Fruit fly (Drosophila melanogaster) whole organism, embryonic: Measurements from ENCODE around the gene CG9986.
A peak's percentile ranks its signal among the peaks of the same experiment; 100 is the strongest.

Source experiments
- Antp ChIP-seq: fragments of 200-800 bp; sonication (Bioruptor generic); optimal IDR thresholded peaks from 3 replicates; lab custom pipeline; 2016; ENCODE audit warnings: missing biosample characterization, missing genetic modification characterization
- Asciz ChIP-seq: fragments of 200-800 bp; sonication (Bioruptor generic); optimal IDR thresholded peaks from 2 replicates; lab custom pipeline; 2017; ENCODE audit warnings: missing biosample characterization, mild to moderate bottlenecking, missing genetic modification characterization, missing genetic modification reagents
- B-H1 ChIP-seq: fragments of 200-800 bp; sonication (Bioruptor generic); IDR thresholded peaks from 3 replicates; pipeline ENCODE4 v1.3.6; 2022; ENCODE audit warnings: missing biosample characterization, missing genetic modification characterization
- BEAF-32 ChIP-seq: fragments of 200-800 bp; sonication (Bioruptor generic); optimal IDR thresholded peaks from 3 replicates; lab custom pipeline; 2017; ENCODE audit warnings: missing biosample characterization, missing genetic modification characterization, mild to moderate bottlenecking, moderate library complexity, missing genetic modification reagents
- CG10979 ChIP-seq: fragments of 200-800 bp; sonication (Bioruptor generic); optimal IDR thresholded peaks from 2 replicates; lab custom pipeline; 2018; ENCODE audit warnings: missing biosample characterization, mild to moderate bottlenecking, missing genetic modification characterization, moderate library complexity
- CG11504 ChIP-seq: fragments of 200-800 bp; sonication (Bioruptor generic); optimal IDR thresholded peaks from 3 replicates; lab custom pipeline; 2019; ENCODE audit warnings: missing biosample characterization, mild to moderate bottlenecking, missing genetic modification characterization, moderate library complexity
- CG11695 ChIP-seq: fragments of 200-800 bp; sonication (Bioruptor generic); IDR thresholded peaks from 3 replicates; pipeline ENCODE4 v1.3.6; 2022; ENCODE audit warnings: missing biosample characterization, missing genetic modification characterization
- CG13894 ChIP-seq: fragments of 200-800 bp; sonication (Bioruptor generic); optimal IDR thresholded peaks from 3 replicates; lab custom pipeline; 2018; ENCODE audit warnings: missing biosample characterization, mild to moderate bottlenecking, missing genetic modification characterization, moderate library complexity
- CG16813 ChIP-seq: fragments of 200-800 bp; sonication (Bioruptor generic); IDR thresholded peaks from 3 replicates; pipeline ENCODE4 v1.3.6; 2022; ENCODE audit warnings: missing biosample characterization, missing genetic modification characterization; ENCODE audit not compliant: partially characterized antibody
- CG32532 ChIP-seq: fragments of 200-800 bp; sonication (Bioruptor generic); IDR thresholded peaks from 2 replicates; pipeline ENCODE4 v1.3.6; 2022; ENCODE audit warnings: missing biosample characterization, missing genetic modification characterization
- CG33213 ChIP-seq: fragments of 200-800 bp; sonication (Bioruptor generic); optimal IDR thresholded peaks from 3 replicates; lab custom pipeline; 2016; ENCODE audit warnings: missing biosample characterization, missing genetic modification characterization
- CG34224 ChIP-seq: fragments of 200-800 bp; sonication (Bioruptor generic); IDR thresholded peaks from 3 replicates; pipeline ENCODE4 v1.3.6; 2022; ENCODE audit warnings: missing biosample characterization, missing genetic modification characterization; ENCODE audit not compliant: partially characterized antibody
- CG3838 ChIP-seq: fragments of 200-800 bp; sonication (Bioruptor generic); optimal IDR thresholded peaks from 3 replicates; lab custom pipeline; 2016; ENCODE audit warnings: missing biosample characterization, missing genetic modification characterization
- CG3995 ChIP-seq: fragments of 200-800 bp; sonication (Bioruptor generic); optimal IDR thresholded peaks from 3 replicates; lab custom pipeline; 2016; ENCODE audit warnings: missing biosample characterization, missing genetic modification characterization
- CG4617 ChIP-seq: fragments of 200-800 bp; sonication (Bioruptor generic); optimal IDR thresholded peaks from 3 replicates; lab custom pipeline; 2016; ENCODE audit warnings: missing biosample characterization, missing genetic modification characterization, borderline replicate concordance
- CG8290 ChIP-seq, 3 experiments: fragments of 200-800 bp; sonication (Bioruptor generic); optimal IDR thresholded peaks; 2 replicates each; lab custom pipeline; 2016 to 2019; ENCODE audit warnings: missing biosample characterization in 3 of 3, missing genetic modification characterization in 3 of 3, mild to moderate bottlenecking in 2 of 3, moderate library complexity in 1 of 3
- CG9797 ChIP-seq: fragments of 200-800 bp; sonication (Bioruptor generic); optimal IDR thresholded peaks from 3 replicates; lab custom pipeline; 2018; ENCODE audit warnings: missing biosample characterization, mild to moderate bottlenecking, missing genetic modification characterization
- CHES-1-like ChIP-seq: fragments of 200-800 bp; sonication (Bioruptor generic); optimal IDR thresholded peaks from 2 replicates; lab custom pipeline; 2016; ENCODE audit warnings: missing biosample characterization, missing genetic modification characterization
- Dbx ChIP-seq: fragments of 200-800 bp; sonication (Bioruptor generic); IDR thresholded peaks from 3 replicates; pipeline ENCODE4 v1.3.6; 2022; ENCODE audit warnings: missing biosample characterization, missing genetic modification characterization
- Dip2 ChIP-seq: fragments of 200-800 bp; sonication (Bioruptor generic); IDR thresholded peaks from 2 replicates; pipeline ENCODE4 v1.3.6; 2022; ENCODE audit warnings: missing biosample characterization, missing genetic modification characterization
- ERR ChIP-seq: fragments of 200-800 bp; sonication (Bioruptor generic); optimal IDR thresholded peaks from 2 replicates; lab custom pipeline; 2016; ENCODE audit warnings: missing biosample characterization, missing genetic modification characterization
- Ets65A ChIP-seq: fragments of 200-800 bp; sonication (Bioruptor generic); peaks from one replicate; lab custom pipeline; 2016; ENCODE audit warnings: missing biosample characterization, missing genetic modification characterization
- MESR4 ChIP-seq: fragments of 200-800 bp; sonication (Bioruptor generic); optimal IDR thresholded peaks from 2 replicates; lab custom pipeline; 2018; ENCODE audit warnings: missing biosample characterization, mild to moderate bottlenecking, missing genetic modification characterization, moderate library complexity
- Max ChIP-seq: fragments of 200-800 bp; sonication (Bioruptor generic); optimal IDR thresholded peaks from 2 replicates; lab custom pipeline; 2016; ENCODE audit warnings: missing biosample characterization, mild to moderate bottlenecking, missing genetic modification characterization
- Opbp ChIP-seq: fragments of 200-800 bp; sonication (Bioruptor generic); IDR thresholded peaks from 3 replicates; pipeline ENCODE4 v1.3.6; 2022; ENCODE audit warnings: missing biosample characterization, missing genetic modification characterization; ENCODE audit not compliant: partially characterized antibody
- Poxn ChIP-seq: fragments of 200-800 bp; sonication (Bioruptor generic); IDR thresholded peaks from 2 replicates; pipeline ENCODE4 v1.3.6; 2022; ENCODE audit warnings: missing biosample characterization, missing genetic modification characterization
- Trl ChIP-seq, 3 experiments: fragments of >200 bp in 2 of 3; fragments of 200-800 bp in 1 of 3; sonication (Bioruptor generic) in 1 of 3; optimal IDR thresholded peaks; 2 replicates in 1 of 3; 3 replicates in 2 of 3; lab custom pipeline; 2016 to 2017; ENCODE audit warnings: missing biosample characterization in 1 of 3, missing genetic modification characterization in 1 of 3
- bbx ChIP-seq: fragments of 200-800 bp; sonication (Bioruptor generic); IDR thresholded peaks from 2 replicates; pipeline ENCODE4 v1.3.6; 2022; ENCODE audit warnings: missing biosample characterization, missing genetic modification characterization; ENCODE audit not compliant: partially characterized antibody
- her ChIP-seq: fragments of 200-800 bp; sonication (Bioruptor generic); optimal IDR thresholded peaks from 2 replicates; lab custom pipeline; 2016; ENCODE audit warnings: missing biosample characterization, missing genetic modification characterization
- knrl ChIP-seq: fragments of 200-800 bp; sonication (Bioruptor generic); IDR thresholded peaks from 3 replicates; pipeline ENCODE4 v1.3.6; 2022; ENCODE audit warnings: missing biosample characterization, missing genetic modification characterization; ENCODE audit not compliant: partially characterized antibody
- lov ChIP-seq, 2 experiments: fragments of 200-800 bp in 1 of 2; fragments of >200 bp in 1 of 2; sonication (Bioruptor generic) in 1 of 2; IDR thresholded peaks in 1 of 2; optimal IDR thresholded peaks in 1 of 2; 2 replicates in 1 of 2; 3 replicates in 1 of 2; pipeline versions ENCODE4 v1.3.6 to Lab custom; 2017 to 2022; ENCODE audit warnings: missing biosample characterization in 1 of 2, missing genetic modification characterization in 1 of 2
- nerfin-2 ChIP-seq: fragments of 200-800 bp; sonication (Bioruptor generic); IDR thresholded peaks from 2 replicates; pipeline ENCODE4 v1.3.6; 2022; ENCODE audit warnings: missing biosample characterization, missing genetic modification characterization; ENCODE audit not compliant: partially characterized antibody
- nmo ChIP-seq: fragments of 200-800 bp; sonication (Bioruptor generic); optimal IDR thresholded peaks from 2 replicates; lab custom pipeline; 2018; ENCODE audit warnings: missing biosample characterization, mild to moderate bottlenecking, missing genetic modification characterization, moderate library complexity
- nom ChIP-seq: fragments of 200-800 bp; sonication (Bioruptor generic); optimal IDR thresholded peaks from 2 replicates; lab custom pipeline; 2017; ENCODE audit warnings: missing biosample characterization, missing genetic modification characterization, mild to moderate bottlenecking, moderate library complexity, missing genetic modification reagents
- onecut ChIP-seq: fragments of 200-800 bp; sonication (Bioruptor generic); IDR thresholded peaks from 2 replicates; pipeline ENCODE4 v1.3.6; 2022; ENCODE audit warnings: missing biosample characterization, missing genetic modification characterization
- pan ChIP-seq, 4 experiments: fragments of >200 bp in 3 of 4; fragments of 200-800 bp in 1 of 4; sonication (Bioruptor generic) in 1 of 4; optimal IDR thresholded peaks in 3 of 4; IDR thresholded peaks in 1 of 4; 2 replicates each; pipeline versions ENCODE4 v1.3.6 to Lab custom; 2017 to 2022; ENCODE audit warnings: missing biosample characterization in 2 of 4, missing genetic modification characterization in 2 of 4, mixed read lengths in 1 of 4
- phol ChIP-seq: fragments of 200-800 bp; sonication (Bioruptor generic); optimal IDR thresholded peaks from 3 replicates; lab custom pipeline; 2018; ENCODE audit warnings: missing biosample characterization, mild to moderate bottlenecking, missing genetic modification characterization, moderate library complexity
- pros ChIP-seq: fragments of 200-800 bp; sonication (Bioruptor generic); optimal IDR thresholded peaks from 3 replicates; lab custom pipeline; 2019; ENCODE audit warnings: missing biosample characterization, mild to moderate bottlenecking, missing genetic modification characterization, moderate library complexity
- repo ChIP-seq: fragments of 200-800 bp; sonication (Bioruptor generic); optimal IDR thresholded peaks from 2 replicates; lab custom pipeline; 2016; ENCODE audit warnings: missing biosample characterization, missing genetic modification characterization
- sens-2 ChIP-seq: fragments of 200-800 bp; sonication (Bioruptor generic); IDR thresholded peaks from 2 replicates; pipeline ENCODE4 v1.3.6; 2022; ENCODE audit warnings: missing biosample characterization, missing genetic modification characterization
- ssp ChIP-seq: fragments of 200-800 bp; sonication (Bioruptor generic); IDR thresholded peaks from 2 replicates; pipeline ENCODE4 v1.3.6; 2022; ENCODE audit warnings: missing biosample characterization, missing genetic modification characterization
- tll ChIP-seq, 2 experiments: fragments of 200-800 bp in 1 of 2; fragments of >200 bp in 1 of 2; sonication (Bioruptor generic) in 1 of 2; optimal IDR thresholded peaks; 2 replicates each; lab custom pipeline; 2017 to 2019; ENCODE audit warnings: missing biosample characterization in 2 of 2, missing genetic modification characterization in 2 of 2, mild to moderate bottlenecking in 1 of 2, moderate library complexity in 1 of 2
- vvl ChIP-seq: fragments of 200-800 bp; sonication (Bioruptor generic); IDR thresholded peaks from 2 replicates; pipeline ENCODE4 v1.3.6; 2022; ENCODE audit warnings: missing biosample characterization, missing genetic modification characterization
- yki ChIP-seq: fragments of >200 bp; optimal IDR thresholded peaks from 3 replicates; lab custom pipeline; 2018

Gene CG9986

dm6 chr3R:28634981-28635930 is 29.4 kb downstream of the CG9986 start, which contains the start of gene CG10011 (continued):
- TF ChIP-seq pros (GFP tag; lab: Kevin White, UChicago): peak; percentile 31
- no peak for TF ChIP-seq CHES-1-like (GFP tag; lab: Kevin White, UChicago)
- peak; percentile 87 for TF ChIP-seq CG9797 (GFP tag; lab: Kevin White, UChicago)
- peak; percentile 51; the same call in 1 of the 3 replicates for TF ChIP-seq CG11695 (GFP tag; lab: Robert Waterston, UW)
- peak; percentile 12; the same call in 1 of the 3 replicates for TF ChIP-seq CG16813 (GFP tag; lab: Robert Waterston, UW)
- peak; percentile 77 for TF ChIP-seq CG13894 (tag; lab: Kevin White, UChicago)
- peak; percentile 34 for TF ChIP-seq nmo (GFP tag; lab: Kevin White, UChicago)
- TF ChIP-seq CG33213 (GFP tag; lab: Kevin White, UChicago): peak; percentile 3
- peak; percentile 49 for TF ChIP-seq CG32532 (GFP tag; lab: Robert Waterston, UW)
- TF ChIP-seq nerfin-2 (GFP tag; lab: Robert Waterston, UW): no peak
- no peak for TF ChIP-seq CG11504 (tag; lab: Kevin White, UChicago)
- no peak for TF ChIP-seq Asciz (GFP tag; lab: Kevin White, UChicago)
- TF ChIP-seq phol (tag; lab: Kevin White, UChicago): peak; percentile 45
- peak; percentile 33 for TF ChIP-seq Ets65A (GFP tag; lab: Kevin White, UChicago)
- TF ChIP-seq Antp (GFP tag; lab: Kevin White, UChicago): peak; percentile 10
- peak; percentile 23 for TF ChIP-seq yki (lab: Kevin White, UChicago)
- no peak for TF ChIP-seq tll (GFP tag; optimal IDR thresholded peaks at IDR 0.05; lab: Kevin White, UChicago)
- TF ChIP-seq bbx (GFP tag; lab: Robert Waterston, UW): 0 out of 2 replicates have a peak, but pooled peaks have one; percentile 30
- no peak for TF ChIP-seq Trl (optimal IDR thresholded peaks at IDR 0.05; lab: Kevin White, UChicago)
- TF ChIP-seq Trl (GFP tag; optimal IDR thresholded peaks at IDR 0.05; lab: Kevin White, UChicago): peak; percentile 1
- no peak for TF ChIP-seq lov (optimal IDR thresholded peaks at IDR 0.05; lab: Kevin White, UChicago)
- 0 out of 3 replicates have a peak, but pooled peaks have one; percentile 37 for TF ChIP-seq lov (GFP tag; IDR thresholded peaks at IDR 0.05; lab: Robert Waterston, UW)
- no peak for TF ChIP-seq CG34224
- peak; percentile 57; the same call in 2 of the 3 replicates for TF ChIP-seq Opbp (GFP tag; lab: Robert Waterston, UW)
- no peak for TF ChIP-seq ERR (GFP tag; lab: Kevin White, UChicago)
- TF ChIP-seq CG8290 (GFP tag; optimal IDR thresholded peaks at IDR 0.05; lab: Kevin White, UChicago): peak; percentile 25
- TF ChIP-seq CG8290 (tag; optimal IDR thresholded peaks at IDR 0.05; lab: Kevin White, UChicago): peak in 1 of 2 experiments; percentile 53
- peak; percentile 99 for TF ChIP-seq her
- peak; percentile 37 for TF ChIP-seq onecut (GFP tag; lab: Robert Waterston, UW)
- TF ChIP-seq BEAF-32 (GFP tag; lab: Kevin White, UChicago): peak; percentile 20
- peak; percentile 27 for TF ChIP-seq CG3995
- no peak for TF ChIP-seq pan (optimal IDR thresholded peaks at IDR 0.05; lab: Kevin White, UChicago)
- peak in 1 of 2 experiments; percentile 43 for TF ChIP-seq pan (GFP tag; optimal IDR thresholded peaks at IDR 0.05 in 1 of 2, IDR thresholded peaks at IDR 0.05 in 1 of 2)
- TF ChIP-seq B-H1 (GFP tag; lab: Robert Waterston, UW): no peak
- TF ChIP-seq CG4617 (GFP tag; lab: Kevin White, UChicago): peak; percentile 0
- TF ChIP-seq Dbx (GFP tag; lab: Robert Waterston, UW): 0 out of 3 replicates have a peak, but pooled peaks have one; percentile 33
- TF ChIP-seq CG3838 (GFP tag; lab: Kevin White, UChicago): no peak
- TF ChIP-seq MESR4 (GFP tag; lab: Kevin White, UChicago): peak; percentile 73
- TF ChIP-seq nom (GFP tag; lab: Kevin White, UChicago): no peak
- TF ChIP-seq vvl (GFP tag; lab: Robert Waterston, UW): 0 out of 2 replicates have a peak, but pooled peaks have one; percentile 25
- peak; percentile 33 for TF ChIP-seq CG10979 (tag; lab: Kevin White, UChicago)
- peak; percentile 93 for TF ChIP-seq Dip2 (GFP tag; lab: Robert Waterston, UW)
- peak; percentile 0 for TF ChIP-seq Max (GFP tag; lab: Kevin White, UChicago)
- peak; percentile 83 for TF ChIP-seq ssp
- 0 out of 2 replicates have a peak, but pooled peaks have one; percentile 15 for TF ChIP-seq sens-2 (GFP tag; lab: Robert Waterston, UW)
- TF ChIP-seq knrl (GFP tag; lab: Robert Waterston, UW): peak; percentile 54; the same call in 1 of the 3 replicates
- no peak for TF ChIP-seq Poxn (GFP tag; lab: Robert Waterston, UW)
- TF ChIP-seq repo (GFP tag; lab: Kevin White, UChicago): peak; percentile 17
